Worm (Caenorhabditis elegans) whole organism, L4 larva: ENCODE data around the gene crh-2.

Experiments
- ctbp-1 ChIP-seq: fragments of 200-800 bp; sonication (Bioruptor generic); IDR thresholded peaks from 2 replicates; pipeline ENCODE4 v1.3.6; 2022; ENCODE audit warnings: missing genetic modification reagents, missing genetic modification characterization, missing compliant biosample characterization
- daf-16 ChIP-seq, 3 experiments: sonication (generic microtip); optimal IDR thresholded peaks; 2 replicates each; lab custom pipeline; 2016 to 2017; ENCODE audit warnings: missing genetic modification characterization in 3 of 3, missing genetic modification reagents in 3 of 3, mild to moderate bottlenecking in 2 of 3, missing compliant biosample characterization in 2 of 3, missing biosample characterization in 1 of 3, moderate library complexity in 1 of 3
- dpl-1 ChIP-seq: fragments of 150-350 bp; optimal IDR thresholded peaks from 2 replicates; lab custom pipeline; 2014; ENCODE audit warnings: missing biosample characterization, missing genetic modification reagents, missing genetic modification characterization
- dve-1 ChIP-seq: sonication (generic microtip); optimal IDR thresholded peaks from 2 replicates; lab custom pipeline; 2017; ENCODE audit warnings: antibody characterized with exemption, mild to moderate bottlenecking, missing genetic modification characterization, missing compliant biosample characterization; ENCODE audit not compliant: insufficient read depth
- fos-1 ChIP-seq: fragments of 150-350 bp; optimal IDR thresholded peaks from 2 replicates; lab custom pipeline; 2014; ENCODE audit warnings: missing biosample characterization, missing genetic modification characterization
- jun-1 ChIP-seq: fragments of 150-350 bp; optimal IDR thresholded peaks from 2 replicates; lab custom pipeline; 2014; ENCODE audit warnings: missing biosample characterization, missing genetic modification reagents, missing genetic modification characterization
- mes-2 ChIP-seq: sonication (generic microtip); optimal IDR thresholded peaks from 2 replicates; lab custom pipeline; 2016; ENCODE audit warnings: missing genotype, mild to moderate bottlenecking, missing genetic modification characterization, missing compliant biosample characterization; ENCODE audit not compliant: poor library complexity, severe bottlenecking
- mxl-2 ChIP-seq: fragments of 200-800 bp; sonication (Bioruptor generic); conservative IDR thresholded peaks from 2 replicates; pipeline ENCODE4 v1.3.6; 2022; ENCODE audit warnings: missing genetic modification reagents, missing genetic modification characterization, missing compliant biosample characterization
- nhr-6 ChIP-seq: fragments of 150-350 bp; optimal IDR thresholded peaks from 2 replicates; lab custom pipeline; 2014; ENCODE audit warnings: missing biosample characterization, missing genetic modification characterization
- php-3 ChIP-seq: fragments of 200-800 bp; sonication (Bioruptor generic); IDR thresholded peaks from 2 replicates; pipeline ENCODE4 v1.3.6; 2022; ENCODE audit warnings: missing genetic modification reagents, missing genetic modification characterization, missing compliant biosample characterization
- skn-1 ChIP-seq: fragments of 150-350 bp; optimal IDR thresholded peaks from 2 replicates; lab custom pipeline; 2014; ENCODE audit warnings: missing biosample characterization, missing genetic modification characterization
- unc-62 ChIP-seq, 3 experiments: fragments of 150-350 bp in 1 of 3; sonication (generic microtip); optimal IDR thresholded peaks in 2 of 3; peaks in 1 of 3; 1 replicate in 1 of 3; 2 replicates in 2 of 3; lab custom pipeline; 2014 to 2017; ENCODE audit warnings: missing biosample characterization in 3 of 3, missing genetic modification characterization in 3 of 3, missing genetic modification reagents in 3 of 3, missing genotype in 1 of 3
- zip-2 ChIP-seq: fragments of 150-350 bp; optimal IDR thresholded peaks from 2 replicates; lab custom pipeline; 2014; ENCODE audit warnings: missing biosample characterization, missing genetic modification characterization

DNA sequence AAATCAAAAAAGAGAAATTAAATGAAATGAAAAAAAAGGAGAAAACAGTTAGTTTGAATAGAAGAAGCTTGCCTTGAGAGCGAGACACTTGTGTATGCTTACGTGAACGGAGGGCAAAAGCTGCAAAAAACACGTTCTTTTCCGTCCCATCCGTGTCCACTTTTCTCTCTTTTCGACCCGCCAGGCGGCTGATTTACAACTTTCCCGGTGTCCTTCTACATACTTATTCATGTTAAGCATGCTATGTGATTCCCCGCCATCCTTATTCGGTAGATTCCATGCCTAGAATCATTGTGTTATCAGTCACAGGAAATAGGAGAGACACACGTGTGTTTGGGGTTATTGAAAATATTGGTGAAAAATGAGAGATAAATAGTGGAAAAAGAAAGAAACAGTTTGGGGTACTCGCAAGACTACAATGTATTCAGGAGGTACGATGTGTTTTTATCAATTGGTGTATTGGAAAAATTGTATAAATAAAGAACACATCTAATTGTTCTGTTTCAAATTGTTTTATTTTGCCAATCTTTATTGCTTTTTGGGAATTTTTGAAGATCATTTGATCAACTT, 45.3 kb downstream of the crh-2 start, which contains the start of gene nas-29:
- TF ChIP-seq daf-16 (GFP tag; optimal IDR thresholded peaks at IDR 0.05; lab: Kevin White, UChicago) (no peak), daf-16 (tag; optimal IDR thresholded peaks at IDR 0.05; lab: Kevin White, UChicago) (peak; percentile 82), nhr-6 (no peak), unc-62 (GFP tag; optimal IDR thresholded peaks at IDR 0.05 in 1 of 2; lab: Kevin White, UChicago) (no peak), unc-62 (tag; optimal IDR thresholded peaks at IDR 0.05; lab: Kevin White, UChicago) (no peak), dve-1 (tag; lab: Kevin White, UChicago) (peak; percentile 86), php-3 (GFP tag; lab: Robert Waterston, UW) (no peak), dpl-1 (GFP tag; lab: Kevin White, UChicago) (no peak), jun-1 (tag; lab: Kevin White, UChicago) (no peak), mes-2 (tag; lab: Kevin White, UChicago) (no peak), skn-1 (tag; lab: Kevin White, UChicago) (no peak), zip-2 (no peak), ctbp-1 (GFP tag; lab: Robert Waterston, UW) (no peak), mxl-2 (GFP tag; lab: Robert Waterston, UW) (no peak), fos-1 (no peak)
